Worm (Caenorhabditis elegans) whole organism, L2 larva: ENCODE measurements around the gene mbk-2.

Experiments used
- F13H6.1 ChIP-seq: sonication (generic microtip); optimal IDR thresholded peaks from 2 replicates; lab custom pipeline; 2016; ENCODE audit warnings: missing genetic modification characterization, missing compliant biosample characterization
- ama-1 ChIP-seq: fragments of 150-350 bp; optimal IDR thresholded peaks from 2 replicates; lab custom pipeline; 2018; ENCODE audit warnings: inconsistent platforms
- elt-3 ChIP-seq: sonication (generic microtip); optimal IDR thresholded peaks from 2 replicates; lab custom pipeline; 2017; ENCODE audit warnings: missing biosample characterization, missing genetic modification characterization
- lsy-2 ChIP-seq, 2 experiments: fragments of 150-350 bp in 1 of 2; sonication (generic microtip) in 1 of 2; optimal IDR thresholded peaks; 2 replicates each; lab custom pipeline; 2014 to 2017; ENCODE audit warnings: missing biosample characterization in 2 of 2, missing genetic modification characterization in 2 of 2
- nhr-10 ChIP-seq: sonication (generic microtip); optimal IDR thresholded peaks from 2 replicates; lab custom pipeline; 2017; ENCODE audit warnings: missing biosample characterization, missing genetic modification characterization
- nhr-12 ChIP-seq: fragments of 150-350 bp; optimal IDR thresholded peaks from 2 replicates; lab custom pipeline; 2014; ENCODE audit warnings: missing biosample characterization, missing genetic modification characterization
- nhr-237 ChIP-seq: fragments of 150-350 bp; optimal IDR thresholded peaks from 2 replicates; lab custom pipeline; 2014; ENCODE audit warnings: missing biosample characterization, missing genetic modification characterization
- nhr-77 ChIP-seq: fragments of 150-350 bp; optimal IDR thresholded peaks from 2 replicates; lab custom pipeline; 2014; ENCODE audit warnings: missing biosample characterization, missing genetic modification characterization

ce11 chrIV:13077694-13078093, 68.7 kb downstream of the mbk-2 start:
- TF ChIP-seq F13H6.1 (no peak), ama-1 (lab: Kevin White, UChicago) (no peak), lsy-2 (tag; optimal IDR thresholded peaks at IDR 0.05; lab: Kevin White, UChicago) (no peak), elt-3 (no peak), nhr-237 (tag; lab: Kevin White, UChicago) (no peak), nhr-77 (no peak), nhr-12 (tag; lab: Kevin White, UChicago) (no peak), nhr-10 (no peak)
